Worm (Caenorhabditis elegans): ENCODE data around the gene warf-1.

Gene warf-1

ce11 chrIV:7612523-7612922, 22.1 kb upstream of the warf-1 start:
- TF ChIP-seq ceh-8 (GFP tag; optimal IDR thresholded peaks at IDR 0.05) (peak; percentile 53), unc-130 (tag; optimal IDR thresholded peaks at IDR 0.05) (no peak), efl-1 (optimal IDR thresholded peaks at IDR 0.05) (no peak), efl-1 (GFP tag; optimal IDR thresholded peaks at IDR 0.05 in 1 of 2) (peak in 1 of 2 experiments; percentile 3), nhr-71 (tag; optimal IDR thresholded peaks at IDR 0.05) (peak; percentile 54), nhr-90 (tag; optimal IDR thresholded peaks at IDR 0.05; ENCODE audit: poor library complexity) (no peak), swsn-7 (tag; optimal IDR thresholded peaks at IDR 0.05) (peak; percentile 3), nhr-47 (tag; optimal IDR thresholded peaks at IDR 0.05) (peak; percentile 54), dsc-1 (tag; optimal IDR thresholded peaks at IDR 0.05) (no peak), lin-35 (GFP tag; optimal IDR thresholded peaks at IDR 0.05) (no peak), ztf-4 (tag; optimal IDR thresholded peaks at IDR 0.05) (no peak), fkh-4 (tag; optimal IDR thresholded peaks at IDR 0.05; ENCODE audit: borderline replicate concordance) (no peak), tbx-2 (tag; optimal IDR thresholded peaks at IDR 0.05) (peak; percentile 47), ceh-82 (tag; optimal IDR thresholded peaks at IDR 0.05) (no peak), fkh-10 (GFP tag; optimal IDR thresholded peaks at IDR 0.05) (peak; percentile 17), pqm-1 (tag; optimal IDR thresholded peaks at IDR 0.05) (no peak), ceh-63 (GFP tag; optimal IDR thresholded peaks at IDR 0.05) (no peak), unc-86 (tag; optimal IDR thresholded peaks at IDR 0.05) (peak; percentile 12), isw-1 (GFP tag; IDR thresholded peaks at IDR 0.05) (no peak), lin-15B (tag; optimal IDR thresholded peaks at IDR 0.05) (no peak), lin-14 (GFP tag; optimal IDR thresholded peaks at IDR 0.05) (peak; percentile 70), snu-23 (GFP tag; optimal IDR thresholded peaks at IDR 0.05) (no peak)

- TF ChIP-seq mep-1 (tag; optimal IDR thresholded peaks at IDR 0.05) = no peak
- TF ChIP-seq pqm-1 (tag; optimal IDR thresholded peaks at IDR 0.05) = no peak
- no peak for TF ChIP-seq tlp-1 (tag; optimal IDR thresholded peaks at IDR 0.05)
- no peak for TF ChIP-seq ama-1 (optimal IDR thresholded peaks at IDR 0.05)
- TF ChIP-seq nhr-12 (tag; optimal IDR thresholded peaks at IDR 0.05) = no peak
- TF ChIP-seq aly-2 (tag; optimal IDR thresholded peaks at IDR 0.05) = no peak
- no peak for TF ChIP-seq elt-2 (tag; optimal IDR thresholded peaks at IDR 0.05)
- TF ChIP-seq nhr-85 (tag) = no peak
- no peak for TF ChIP-seq Y116A8C.19 (tag; optimal IDR thresholded peaks at IDR 0.05; ENCODE audit: borderline replicate concordance)
- TF ChIP-seq ets-5 (GFP tag; IDR thresholded peaks at IDR 0.05) = no peak
- no peak for TF ChIP-seq ztf-11 (tag; optimal IDR thresholded peaks at IDR 0.05)
- peak in 2 of 3 experiments; percentile 46 to 54 for TF ChIP-seq ceh-82 (tag; optimal IDR thresholded peaks at IDR 0.05)
- TF ChIP-seq unc-98 (GFP tag; IDR thresholded peaks at IDR 0.05) = no peak
- TF ChIP-seq blmp-1 (tag; optimal IDR thresholded peaks at IDR 0.05) = no peak
- TF ChIP-seq swsn-7 (tag; optimal IDR thresholded peaks at IDR 0.05) = peak; percentile 47
- no peak for TF ChIP-seq pag-3 (tag; optimal IDR thresholded peaks at IDR 0.05; ENCODE audit: borderline replicate concordance, insufficient read depth)
- TF ChIP-seq ces-1 (GFP tag; optimal IDR thresholded peaks at IDR 0.05) = no peak
- TF ChIP-seq hpl-2 (GFP tag; optimal IDR thresholded peaks at IDR 0.05) = no peak
- no peak for TF ChIP-seq nhr-19 (GFP tag; conservative IDR thresholded peaks at IDR 0.05)
- peak; percentile 26 for TF ChIP-seq xbp-1 (tag; optimal IDR thresholded peaks at IDR 0.05)
- peak; percentile 31 for TF ChIP-seq fkh-10 (GFP tag; optimal IDR thresholded peaks at IDR 0.05)
- no peak for TF ChIP-seq mdl-1 (tag; optimal IDR thresholded peaks at IDR 0.05)
- no peak for TF ChIP-seq fos-1 (tag; optimal IDR thresholded peaks at IDR 0.05)
- TF ChIP-seq aha-1 (tag; optimal IDR thresholded peaks at IDR 0.05) = no peak
- no peak for TF ChIP-seq unc-62 (GFP tag; optimal IDR thresholded peaks at IDR 0.05)
- TF ChIP-seq tbx-2 (tag; optimal IDR thresholded peaks at IDR 0.05) = peak; percentile 20
- peak; percentile 34 for TF ChIP-seq snu-23 (GFP tag; optimal IDR thresholded peaks at IDR 0.05)
- peak; percentile 48 for TF ChIP-seq nhr-71 (tag; optimal IDR thresholded peaks at IDR 0.05)
- peak in 1 of 2 experiments; percentile 4 for TF ChIP-seq lsy-2 (tag; optimal IDR thresholded peaks at IDR 0.05)
- TF ChIP-seq zip-4 (GFP tag; optimal IDR thresholded peaks at IDR 0.05) = no peak
- no peak for TF ChIP-seq nhr-76 (tag; optimal IDR thresholded peaks at IDR 0.05)
- no peak for TF ChIP-seq lin-39 (tag; optimal IDR thresholded peaks at IDR 0.05)
- no peak for TF ChIP-seq ceh-63 (GFP tag; optimal IDR thresholded peaks at IDR 0.05)
- no peak for TF ChIP-seq grh-1 (GFP tag; IDR thresholded peaks at IDR 0.05)
- TF ChIP-seq alr-1 (tag; optimal IDR thresholded peaks at IDR 0.05; ENCODE audit: borderline replicate concordance) = no peak
- no peak for TF ChIP-seq skn-1 (tag; optimal IDR thresholded peaks at IDR 0.05)
- TF ChIP-seq irx-1 (tag; optimal IDR thresholded peaks at IDR 0.05) = no peak
- TF ChIP-seq nhr-20 (tag; optimal IDR thresholded peaks at IDR 0.05) = no peak
Measured at ce11 chrIV:7619261-7619660, 15.3 kb upstream of the warf-1 start.
